Worm (Caenorhabditis elegans) whole organism, early embryonic: Measurements from ENCODE around the gene F35H8.2.

Source experiments
- ama-1 ChIP-seq: fragments of 150-350 bp; optimal IDR thresholded peaks from 2 replicates; lab custom pipeline; 2014
- ets-7 ChIP-seq: sonication (generic microtip); optimal IDR thresholded peaks from 2 replicates; lab custom pipeline; 2016; ENCODE audit warnings: missing genotype, missing genetic modification characterization, missing compliant biosample characterization
- flt-1 ChIP-seq: fragments of 200-800 bp; sonication (Bioruptor generic); IDR thresholded peaks from 2 replicates; pipeline ENCODE4 v1.3.6; 2022; ENCODE audit warnings: missing genetic modification characterization, missing compliant biosample characterization
- hmbx-1 ChIP-seq: sonication (generic microtip); optimal IDR thresholded peaks from 2 replicates; lab custom pipeline; 2016; ENCODE audit warnings: mild to moderate bottlenecking, missing genetic modification characterization, missing compliant biosample characterization
- pes-1 ChIP-seq: fragments of 200-800 bp; sonication (Bioruptor generic); IDR thresholded peaks from 2 replicates; pipeline ENCODE4 v1.3.6; 2022; ENCODE audit warnings: missing genetic modification reagents, missing genetic modification characterization, missing compliant biosample characterization
- tbx-11 ChIP-seq: fragments of 200-800 bp; sonication (Bioruptor generic); IDR thresholded peaks from 2 replicates; pipeline ENCODE4 v1.3.6; 2022; ENCODE audit warnings: missing genetic modification characterization, missing compliant biosample characterization
- tbx-37 ChIP-seq: fragments of 200-800 bp; sonication (Bioruptor generic); conservative IDR thresholded peaks from 2 replicates; pipeline ENCODE4 v1.3.6; 2022; ENCODE audit warnings: missing genetic modification reagents, missing genetic modification characterization, missing compliant biosample characterization
- tra-4 ChIP-seq: sonication (generic microtip); optimal IDR thresholded peaks from 2 replicates; lab custom pipeline; 2017; ENCODE audit warnings: missing genetic modification characterization, missing compliant biosample characterization

- TF ChIP-seq tra-4 (tag; lab: Kevin White, UChicago) (no peak), tbx-37 (GFP tag; lab: Robert Waterston, UW) (no peak), flt-1 (GFP tag; lab: Robert Waterston, UW) (no peak), ama-1 (no peak), hmbx-1 (no peak), pes-1 (no peak), ets-7 (tag; lab: Kevin White, UChicago) (no peak), tbx-11 (GFP tag; lab: Robert Waterston, UW) (no peak)
Observed at ce11 chrII:9559929-9560328, 4.6 kb downstream of the F35H8.2 start, which contains the start of gene F35H8.4.
